Worm (Caenorhabditis elegans) whole organism, L4/young adult: ENCODE measurements around the gene F21C10.6.
A peak's percentile ranks its signal among the peaks of the same experiment; 100 is the strongest.

Source experiments
- W03F9.2 ChIP-seq: fragments of 150-350 bp; optimal IDR thresholded peaks from 2 replicates; lab custom pipeline; 2014; ENCODE audit warnings: missing biosample characterization, missing genetic modification characterization
- dao-5 ChIP-seq: sonication (generic microtip); optimal IDR thresholded peaks from 2 replicates; lab custom pipeline; 2016; ENCODE audit warnings: missing genotype, missing genetic modification characterization, moderate library complexity, missing compliant biosample characterization
- him-1 ChIP-seq: sonication (generic microtip); optimal IDR thresholded peaks from 2 replicates; lab custom pipeline; 2016; ENCODE audit warnings: missing genotype, missing genetic modification reagents, missing genetic modification characterization, missing compliant biosample characterization

The F21C10.6 gene

DNA sequence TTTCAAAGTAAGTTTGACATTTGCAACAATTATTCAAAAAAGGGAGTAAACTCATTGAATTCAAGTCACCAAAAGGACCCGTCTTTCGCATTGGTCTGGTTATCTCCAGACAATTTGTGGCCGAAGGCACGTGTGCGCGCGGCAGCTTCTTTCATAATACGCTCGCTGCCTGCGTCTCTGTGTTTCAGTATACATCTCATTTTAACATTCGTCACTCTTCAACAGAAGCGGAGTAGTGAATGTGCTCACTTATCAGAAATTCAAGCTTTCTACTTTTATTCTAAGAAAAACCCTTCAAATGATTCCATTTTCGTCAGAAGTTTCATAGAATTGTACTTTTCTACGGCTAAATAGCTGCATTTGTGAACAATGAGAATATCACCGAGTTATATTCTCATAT is 4.3 kb downstream of the F21C10.6 start:
- no peak for TF ChIP-seq W03F9.2 (tag; lab: Kevin White, UChicago)
- peak; percentile 36 for TF ChIP-seq him-1

DNA sequence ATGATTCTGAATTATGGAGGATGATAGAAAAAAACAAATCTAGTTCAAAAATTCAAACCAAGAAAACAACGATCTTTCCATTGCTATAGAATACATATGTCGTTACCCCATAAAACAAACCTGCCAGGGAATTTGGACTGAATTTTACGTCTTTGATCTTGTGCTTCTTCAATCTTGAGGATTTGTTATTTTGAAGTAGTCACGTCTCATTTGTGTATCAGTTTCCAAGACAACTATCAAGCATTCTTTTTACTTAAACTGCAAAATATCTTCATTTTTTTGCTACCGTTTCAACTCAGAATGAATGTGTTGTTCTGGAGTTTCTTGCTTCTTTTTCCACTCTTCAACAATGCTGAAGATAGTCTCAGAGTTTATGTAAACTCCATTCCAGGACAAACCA is 6.5 kb downstream of the F21C10.6 start, which contains the start of gene F21C10.19:
TSS of gene F21C10.19 (plus strand) at position 301 of the 400 bp plus-strand sequence.
- TF ChIP-seq W03F9.2 (tag; lab: Kevin White, UChicago) (no peak), dao-5 (tag; lab: Kevin White, UChicago) (no peak), him-1 (no peak)

DNA sequence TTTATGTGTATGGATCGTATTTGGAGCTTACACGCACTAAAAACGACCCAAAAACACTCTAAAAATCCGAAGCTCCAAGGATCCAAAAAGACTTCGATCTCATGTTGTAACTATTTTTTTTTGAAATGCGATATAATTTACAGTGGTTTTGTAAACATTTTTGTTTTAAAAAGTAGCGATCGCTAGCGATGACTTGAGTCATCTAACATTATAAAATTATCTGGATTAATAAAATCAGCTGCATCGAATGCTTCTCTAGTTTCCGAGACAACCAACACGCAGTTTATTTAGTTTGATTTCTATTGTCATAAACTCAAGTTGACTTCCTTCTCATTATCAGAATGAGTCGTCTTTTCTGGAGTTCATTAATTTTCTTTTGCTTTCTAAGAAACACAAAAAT is 7.8 kb downstream of the F21C10.6 start, which contains the start of gene F21C10.1:
TSS of gene F21C10.1 (plus strand) at position 301 of the 400 bp plus-strand sequence.
- TF ChIP-seq him-1, result no peak
- TF ChIP-seq W03F9.2 (tag; lab: Kevin White, UChicago), result no peak

- TF ChIP-seq him-1 (no peak), W03F9.2 (tag; lab: Kevin White, UChicago) (no peak), dao-5 (tag; lab: Kevin White, UChicago) (no peak)
Observed at ce11 chrV:9133950-9134349, 9.7 kb downstream of the F21C10.6 start, which contains the start of gene B0222.1. Gene B0222.1 (plus strand): TSS chrV:9134255.

DNA sequence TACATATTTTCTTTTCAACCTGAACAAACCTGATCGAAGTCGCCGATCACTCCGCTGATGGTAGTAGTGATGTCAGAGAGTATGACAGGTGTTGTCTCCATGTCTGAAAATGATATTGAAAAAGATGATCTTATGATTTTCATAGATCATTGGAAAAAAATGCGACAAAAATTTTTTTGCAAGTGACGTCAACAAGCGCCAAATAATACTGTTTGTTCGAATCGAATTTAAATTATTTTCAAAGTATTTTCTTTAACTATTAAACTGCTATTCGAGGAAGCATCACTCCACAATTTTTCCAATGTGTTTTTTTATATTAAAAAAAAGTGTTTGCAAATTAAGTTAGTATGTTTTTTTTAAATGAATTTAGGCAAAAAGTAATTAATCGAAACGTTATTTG is 13.3 kb downstream of the F21C10.6 start, which contains the start of gene pitr-2:
TSS of gene pitr-2 (minus strand) at position 101 of the 400 bp plus-strand sequence.
- TF ChIP-seq dao-5 (tag; lab: Kevin White, UChicago) (no peak), him-1 (no peak), W03F9.2 (tag; lab: Kevin White, UChicago) (no peak)

- TF ChIP-seq W03F9.2 (tag; lab: Kevin White, UChicago) (no peak), dao-5 (tag; lab: Kevin White, UChicago) (no peak), him-1 (no peak)
Observed at ce11 chrV:9141297-9141696, 17.0 kb downstream of the F21C10.6 start, which contains the start of gene pitr-3. Gene pitr-3 (minus strand): TSS chrV:9141397.

DNA sequence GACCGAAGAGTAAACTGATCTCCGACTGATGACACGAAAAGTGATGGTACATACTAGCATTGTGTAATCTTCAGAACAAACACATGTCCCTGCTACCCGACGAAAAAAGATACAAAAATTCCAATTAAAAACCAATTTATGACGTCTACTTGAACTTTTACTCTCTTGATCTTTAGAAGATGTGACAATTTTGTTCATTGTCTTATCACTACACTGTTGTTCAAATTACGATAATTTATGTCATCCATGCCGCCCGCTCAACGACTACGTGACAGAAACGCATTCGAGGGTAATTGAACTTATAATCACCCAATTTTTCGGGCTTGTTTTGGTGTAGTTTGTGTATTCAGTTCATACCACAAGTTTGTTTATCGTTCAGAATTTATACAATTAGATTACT is 19.6 kb downstream of the F21C10.6 start:
- no peak for TF ChIP-seq dao-5 (tag; lab: Kevin White, UChicago)
- TF ChIP-seq W03F9.2 (tag; lab: Kevin White, UChicago), result no peak
- TF ChIP-seq him-1, result no peak

- TF ChIP-seq dao-5 (tag; lab: Kevin White, UChicago), result no peak
- no peak for TF ChIP-seq W03F9.2 (tag; lab: Kevin White, UChicago)
- TF ChIP-seq him-1, result no peak
Observed at ce11 chrV:9146196-9146595, 21.9 kb downstream of the F21C10.6 start.

DNA sequence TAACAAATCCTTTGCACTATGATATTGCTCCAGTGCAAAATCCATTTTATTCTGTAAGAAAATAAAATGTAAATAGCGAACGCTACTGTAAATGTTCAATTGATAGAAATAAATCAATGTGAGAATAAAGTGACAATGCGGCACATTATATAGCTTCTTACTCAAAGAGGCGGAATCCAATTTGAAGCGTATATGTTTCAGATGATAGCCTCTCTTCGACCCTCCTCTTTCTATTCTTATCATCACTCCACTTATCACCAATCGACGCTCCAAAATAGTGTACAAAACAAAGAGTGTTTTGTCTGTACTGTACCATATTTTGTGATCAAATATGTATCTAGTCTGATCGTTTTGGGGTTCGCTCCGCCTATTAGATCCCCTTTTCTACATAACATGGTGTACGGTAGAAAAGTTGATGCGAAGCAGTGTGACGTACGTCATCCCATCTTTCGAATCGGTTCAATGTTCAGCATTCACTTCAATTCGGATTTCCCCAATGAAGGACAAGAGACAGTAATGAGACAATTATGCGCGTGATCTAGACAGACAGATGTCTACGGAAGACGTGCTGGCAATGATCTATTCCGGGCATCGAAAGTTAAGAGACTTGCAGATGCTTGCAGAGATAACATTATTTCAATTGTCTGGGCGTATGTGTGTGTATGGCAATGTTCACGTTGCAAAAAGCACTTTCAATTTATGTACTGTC is 22.7 kb downstream of the F21C10.6 start, which contains the start of gene spl-2:
TSS of gene spl-2 (minus strand) at position 51 of the 709 bp plus-strand sequence.
- TF ChIP-seq him-1, result no peak
- no peak for TF ChIP-seq dao-5 (tag; lab: Kevin White, UChicago)
- no peak for TF ChIP-seq W03F9.2 (tag; lab: Kevin White, UChicago)

DNA sequence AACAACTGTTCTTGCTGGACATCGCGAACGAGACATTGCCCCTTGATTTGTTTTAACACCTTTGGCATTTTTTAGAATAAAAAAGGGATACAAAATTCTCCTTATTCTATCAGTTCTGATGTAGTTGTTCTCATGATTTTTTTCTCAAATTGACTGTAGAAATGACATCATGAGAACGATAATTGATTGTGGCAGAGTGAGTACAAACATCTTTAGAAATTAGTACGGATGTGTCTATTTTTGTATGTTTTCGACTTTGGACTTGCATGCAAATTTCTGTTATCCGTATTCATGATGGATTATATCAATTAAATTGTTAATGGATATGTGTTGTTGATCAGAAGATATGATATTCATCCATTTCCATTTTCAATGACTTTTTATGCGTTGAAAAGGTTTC is 23.9 kb downstream of the F21C10.6 start:
- TF ChIP-seq W03F9.2 (tag; lab: Kevin White, UChicago), result no peak
- TF ChIP-seq him-1, result no peak
- no peak for TF ChIP-seq dao-5 (tag; lab: Kevin White, UChicago)

DNA sequence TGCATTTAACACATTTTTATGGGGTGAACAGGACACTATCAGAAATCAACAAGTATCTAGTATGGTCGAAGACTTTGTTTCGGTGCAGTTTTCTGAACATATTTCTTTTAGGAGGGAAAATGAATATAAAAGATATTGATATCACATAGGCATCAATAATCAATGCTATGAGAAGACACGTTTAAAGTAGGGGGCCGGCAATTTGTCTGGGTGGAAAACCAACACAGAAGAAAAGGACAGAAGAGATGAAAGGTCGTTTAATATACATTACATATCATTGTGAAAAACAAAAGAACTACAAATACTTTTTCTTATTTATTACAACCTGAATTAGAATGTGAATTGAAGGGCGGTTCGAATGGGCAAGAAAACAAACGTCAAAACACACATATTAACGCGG is 28.1 kb downstream of the F21C10.6 start:
- TF ChIP-seq W03F9.2 (tag; lab: Kevin White, UChicago) (no peak), dao-5 (tag; lab: Kevin White, UChicago) (no peak), him-1 (no peak)

DNA sequence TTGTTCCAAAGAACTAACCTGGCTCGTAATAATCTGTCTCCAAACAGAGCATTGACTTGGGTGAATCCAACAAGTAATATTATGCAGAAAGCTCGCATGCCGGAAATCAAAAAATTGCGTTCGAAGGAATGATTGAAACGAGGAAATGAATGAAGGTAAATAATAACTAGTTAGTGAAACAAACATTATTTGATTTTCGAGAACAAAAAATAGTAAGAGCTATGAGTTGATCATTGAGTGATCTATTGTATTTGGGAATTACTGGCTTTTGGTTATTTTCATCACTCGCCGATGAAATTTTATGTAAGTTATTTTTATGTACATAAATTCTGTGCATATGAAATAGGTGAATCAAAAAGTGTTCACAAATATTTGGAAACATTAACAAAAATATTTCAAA is 30.5 kb downstream of the F21C10.6 start, which contains the start of gene B0222.5:
TSS of gene B0222.5 (minus strand) at position 101 of the 400 bp plus-strand sequence.
- no peak for TF ChIP-seq dao-5 (tag; lab: Kevin White, UChicago)
- TF ChIP-seq W03F9.2 (tag; lab: Kevin White, UChicago), result no peak
- no peak for TF ChIP-seq him-1

ce11 chrV:9155616-9156015 is 31.3 kb downstream of the F21C10.6 start:
- TF ChIP-seq W03F9.2 (tag; lab: Kevin White, UChicago) (no peak), dao-5 (tag; lab: Kevin White, UChicago) (no peak), him-1 (no peak)

DNA sequence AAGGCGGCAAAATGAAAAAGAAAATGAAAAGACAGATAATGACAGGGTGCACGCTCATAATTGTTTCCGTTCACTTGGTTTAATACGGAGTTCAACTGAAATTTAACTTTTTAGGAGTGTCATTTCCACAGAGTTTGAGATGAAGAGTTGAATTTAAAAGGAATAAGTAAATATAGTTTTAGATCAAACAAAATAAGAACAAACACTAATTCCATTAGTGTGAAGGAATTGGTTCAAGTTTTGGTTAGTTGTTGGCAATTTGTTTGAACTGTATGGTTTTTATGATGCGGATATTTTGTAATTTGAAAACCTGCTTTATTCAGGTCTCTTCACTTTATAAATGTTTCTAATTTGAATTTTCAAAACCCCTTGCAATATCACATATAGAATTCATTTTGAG is 32.4 kb downstream of the F21C10.6 start, which contains the start of gene B0222.15:
TSS of gene B0222.15 (minus strand) at position 101 of the 400 bp plus-strand sequence.
- TF ChIP-seq him-1 (no peak), W03F9.2 (tag; lab: Kevin White, UChicago) (no peak), dao-5 (tag; lab: Kevin White, UChicago) (no peak)
